Worm (Caenorhabditis elegans) whole organism, L4/young adult: Measurements from ENCODE around the gene math-4.
"Not testable (repeated sequence)": the region's sequence is repeated elsewhere in the genome, so short reads cannot be mapped to it uniquely, and the experiment has no call there.

Experiments
- W03F9.2 ChIP-seq: fragments of 150-350 bp; optimal IDR thresholded peaks from 2 replicates; lab custom pipeline; 2014; ENCODE audit warnings: missing biosample characterization, missing genetic modification characterization
- dao-5 ChIP-seq: sonication (generic microtip); optimal IDR thresholded peaks from 2 replicates; lab custom pipeline; 2016; ENCODE audit warnings: missing genotype, missing genetic modification characterization, moderate library complexity, missing compliant biosample characterization
- him-1 ChIP-seq: sonication (generic microtip); optimal IDR thresholded peaks from 2 replicates; lab custom pipeline; 2016; ENCODE audit warnings: missing genotype, missing genetic modification reagents, missing genetic modification characterization, missing compliant biosample characterization

Gene math-4

DNA sequence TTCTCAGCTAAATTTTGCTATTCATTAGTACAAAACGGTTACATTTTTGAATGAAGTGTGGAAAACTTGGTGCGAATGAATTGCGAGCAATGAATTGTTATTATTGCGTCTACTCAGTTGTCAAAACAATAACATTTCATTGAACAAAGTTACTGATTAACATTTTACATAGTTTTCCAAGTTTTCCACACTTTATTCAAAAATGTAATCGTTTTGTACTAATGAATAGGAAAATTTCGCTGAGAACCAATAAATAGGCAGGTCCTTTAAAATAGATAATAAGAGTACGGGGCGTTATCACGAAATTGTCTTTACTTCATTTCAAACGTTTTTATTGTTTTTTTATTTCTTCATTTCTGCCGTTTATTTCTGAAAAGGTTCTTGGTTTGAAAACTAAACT is at the start of gene math-4:
TSS of gene math-4 (minus strand) at position 101 of the 400 bp plus-strand sequence.
- no peak for TF ChIP-seq W03F9.2
- TF ChIP-seq him-1 (tag; lab: Kevin White, UChicago): no peak
- TF ChIP-seq dao-5 (tag; lab: Kevin White, UChicago): no peak

DNA sequence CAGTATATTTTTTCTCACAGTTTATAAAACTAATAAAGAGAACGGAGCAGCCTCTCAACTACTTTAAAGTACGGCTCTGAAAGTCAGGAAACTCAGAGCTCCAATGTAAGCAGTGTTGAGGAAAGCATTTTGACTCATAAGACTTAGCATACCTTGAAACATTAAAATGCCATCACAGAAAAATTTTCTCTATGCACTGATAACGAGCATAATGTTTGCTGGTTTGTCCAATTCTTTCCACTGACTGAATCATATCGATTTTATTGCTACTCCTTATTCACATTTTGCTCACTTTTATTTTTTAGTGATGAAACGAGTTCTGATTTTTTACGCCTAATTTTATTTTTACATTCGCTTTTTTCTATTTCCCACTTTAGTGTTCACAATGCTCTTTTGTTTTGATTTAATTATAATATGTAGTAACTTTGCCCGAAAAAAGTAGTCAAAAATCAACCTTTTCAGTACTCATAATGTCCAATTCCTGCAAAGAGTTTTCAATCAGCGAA is 49.6 kb upstream of the math-4 start, which contains the start of gene math-39:
TSS of gene math-39 (plus strand) at position 456 of the 506 bp plus-strand sequence.
- TF ChIP-seq dao-5 (tag; lab: Kevin White, UChicago) (no peak), him-1 (tag; lab: Kevin White, UChicago) (no peak), W03F9.2 (no peak)

DNA sequence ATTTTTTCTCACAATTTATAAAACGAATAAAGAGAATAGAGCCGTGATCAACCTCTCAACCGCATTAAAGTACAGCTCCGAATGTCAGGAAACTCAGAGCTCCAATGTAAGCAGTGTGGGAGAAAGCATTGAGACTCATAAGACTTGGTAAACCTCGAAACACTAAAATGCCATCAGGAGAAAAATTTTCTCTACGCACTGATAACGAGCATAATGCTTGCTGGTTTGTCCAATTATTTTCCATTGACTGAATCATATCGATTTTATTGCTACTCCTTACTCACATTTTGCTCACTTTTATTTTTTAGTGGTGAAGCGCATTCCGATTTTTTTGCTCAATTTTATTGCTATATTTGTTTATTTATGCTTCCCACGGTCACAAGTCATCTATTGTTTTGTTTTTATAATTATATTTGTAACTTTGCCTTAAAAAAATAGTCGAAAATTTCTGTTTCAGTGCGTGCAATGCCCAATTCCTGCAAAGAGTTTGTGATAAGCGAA is 47.9 kb upstream of the math-4 start, which contains the start of gene math-40:
TSS of gene math-40 (plus strand) at position 451 of the 501 bp plus-strand sequence.
- no peak for TF ChIP-seq W03F9.2
- no peak for TF ChIP-seq him-1 (tag; lab: Kevin White, UChicago)
- no peak for TF ChIP-seq dao-5 (tag; lab: Kevin White, UChicago)

DNA sequence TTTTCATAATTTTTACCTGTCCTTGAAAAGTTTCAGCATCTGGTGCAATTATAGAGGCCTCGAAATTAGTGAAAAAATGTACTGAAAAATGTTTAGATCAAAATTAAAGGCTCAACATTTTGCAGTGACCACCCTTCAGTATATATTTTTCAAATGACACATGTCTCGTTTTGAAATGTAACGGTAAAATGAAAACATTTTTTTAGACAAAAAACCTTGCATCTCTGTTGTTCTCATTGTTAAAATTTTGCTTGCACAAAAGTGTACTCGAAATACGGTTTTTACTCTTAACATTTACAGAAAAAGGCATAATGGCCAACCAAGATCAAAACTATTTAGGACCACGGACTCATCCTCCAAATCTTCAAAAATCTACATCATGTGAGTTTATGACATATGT is 42.0 kb upstream of the math-4 start, which contains the start of gene math-41:
TSS of gene math-41 (plus strand) at position 301 of the 400 bp plus-strand sequence.
- TF ChIP-seq dao-5 (tag; lab: Kevin White, UChicago); W03F9.2; him-1 (tag; lab: Kevin White, UChicago): not testable (repeated sequence)

DNA sequence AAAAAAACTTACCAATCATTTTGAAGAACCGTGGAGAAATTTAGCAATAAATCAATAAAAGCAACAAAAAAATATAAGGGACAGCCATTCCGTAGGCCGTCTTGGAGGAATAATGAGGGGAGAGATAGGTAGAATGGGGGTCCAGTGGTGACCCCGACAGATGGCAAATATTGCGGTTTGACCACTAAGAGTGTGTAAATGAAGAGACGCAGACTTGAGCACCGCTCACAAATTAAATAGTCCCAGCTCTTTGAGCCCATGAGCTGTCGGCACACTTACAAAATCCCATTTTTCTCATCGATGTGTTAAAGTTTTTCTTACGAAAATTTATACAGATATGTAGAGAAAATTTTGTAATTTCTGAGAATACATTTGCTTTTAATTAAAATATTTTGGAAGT is 38.4 kb upstream of the math-4 start, which contains the start of gene fbxa-3:
TSS of gene fbxa-3 (minus strand) at position 101 of the 400 bp plus-strand sequence.
- TF ChIP-seq dao-5 (tag; lab: Kevin White, UChicago) (no peak), W03F9.2 (no peak), him-1 (tag; lab: Kevin White, UChicago) (no peak)

DNA sequence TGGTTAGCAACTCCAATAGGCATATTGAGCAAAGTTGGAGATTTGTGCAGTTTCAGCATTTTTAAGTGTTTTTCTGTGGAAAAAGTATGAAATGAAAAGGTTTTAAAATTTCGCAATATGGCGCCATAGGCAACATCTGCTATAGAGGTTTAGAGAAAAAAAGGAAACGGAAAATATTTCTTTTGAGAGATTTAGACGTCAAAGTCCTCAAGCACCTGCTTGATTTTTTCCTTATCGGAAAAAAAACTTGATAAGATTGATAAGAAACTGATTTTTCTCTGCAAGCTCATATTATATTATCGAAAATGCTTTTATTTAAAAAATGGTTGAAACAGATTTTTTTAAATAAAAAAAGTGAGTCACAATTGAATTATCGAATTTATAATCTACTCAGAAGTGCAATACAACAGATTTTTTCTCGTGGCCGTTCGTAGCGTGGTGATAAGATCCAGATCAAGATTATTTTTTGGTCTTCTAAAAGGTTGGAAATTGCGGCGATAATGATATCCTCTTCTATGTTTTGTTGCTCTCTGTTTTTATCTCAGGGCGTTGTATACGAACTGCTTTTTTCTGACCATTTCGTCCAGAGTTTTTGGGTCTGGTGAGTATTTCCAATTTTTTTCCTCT is 37.7 kb upstream of the math-4 start, which contains the start of gene fbxc-19:
TSS of gene fbxc-19 (plus strand) at position 536 of the 627 bp plus-strand sequence.
- TF ChIP-seq dao-5 (tag; lab: Kevin White, UChicago) (no peak), W03F9.2 (peak; percentile 44)

DNA sequence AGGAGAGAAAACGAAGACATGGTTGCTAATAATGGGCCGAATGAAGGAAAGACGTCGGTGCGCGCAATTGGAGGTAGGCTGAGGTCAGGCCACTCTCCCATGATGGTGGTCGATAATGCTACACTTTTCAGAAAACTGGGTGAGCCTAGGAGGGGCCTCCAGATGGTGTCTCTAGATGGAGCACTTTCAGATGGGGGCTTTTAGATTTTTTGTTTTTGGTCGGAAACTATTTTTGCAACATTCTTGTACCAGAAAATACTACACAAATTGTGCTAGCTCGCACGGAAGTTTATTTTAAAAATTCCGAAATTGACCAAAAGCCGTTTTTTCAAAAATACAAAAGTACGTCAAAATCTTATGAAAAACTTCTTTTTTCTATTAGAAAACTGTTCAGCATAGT is 35.9 kb upstream of the math-4 start, which contains the start of gene fbxb-10:
TSS of gene fbxb-10 (minus strand) at position 101 of the 400 bp plus-strand sequence.
- no peak for TF ChIP-seq W03F9.2
- no peak for TF ChIP-seq dao-5 (tag; lab: Kevin White, UChicago)
- no peak for TF ChIP-seq him-1 (tag; lab: Kevin White, UChicago)

DNA sequence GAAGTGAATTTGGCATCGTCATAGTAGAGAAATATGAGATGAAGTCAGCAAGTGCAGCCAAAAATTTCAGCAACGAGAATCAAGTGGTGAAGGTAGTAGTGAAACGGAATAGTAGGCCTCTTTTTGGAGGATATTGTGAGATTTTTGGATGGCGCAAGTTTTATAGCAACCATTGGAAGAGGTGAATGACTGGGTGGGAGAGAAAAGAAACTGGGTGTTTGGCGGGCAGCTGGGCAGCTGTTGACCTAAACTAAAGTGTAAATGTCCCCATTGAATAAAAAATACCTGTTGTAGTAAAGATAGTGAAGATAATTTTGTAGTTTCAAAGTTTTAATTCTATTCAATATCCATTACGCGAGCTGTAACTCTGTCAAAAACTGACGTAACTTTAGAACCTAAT is 33.7 kb upstream of the math-4 start:
- TF ChIP-seq him-1 (tag; lab: Kevin White, UChicago): no peak
- no peak for TF ChIP-seq dao-5 (tag; lab: Kevin White, UChicago)
- no peak for TF ChIP-seq W03F9.2

DNA sequence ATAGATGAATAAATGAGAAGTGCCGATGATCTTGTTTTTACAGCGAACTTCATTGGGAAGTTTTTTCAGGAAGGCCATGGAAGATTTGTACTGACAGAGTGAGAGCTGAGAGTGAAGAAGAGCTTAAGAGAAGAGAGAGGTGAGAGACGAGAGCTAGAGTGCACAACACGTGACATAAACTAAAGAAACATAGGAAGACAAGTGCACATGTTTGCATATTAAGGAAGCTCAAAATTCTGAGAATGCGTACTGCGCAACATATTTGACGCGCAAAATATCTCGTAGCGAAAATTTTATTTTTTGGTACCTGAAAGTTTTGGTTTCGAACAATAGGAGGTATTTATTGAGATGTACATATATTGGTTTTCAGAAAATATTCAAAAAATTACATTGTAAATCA is 25.8 kb upstream of the math-4 start, which contains the start of gene C08F1.8:
TSS of gene C08F1.8 (minus strand) at position 101 of the 400 bp plus-strand sequence.
- no peak for TF ChIP-seq W03F9.2
- no peak for TF ChIP-seq dao-5 (tag; lab: Kevin White, UChicago)
- no peak for TF ChIP-seq him-1 (tag; lab: Kevin White, UChicago)

DNA sequence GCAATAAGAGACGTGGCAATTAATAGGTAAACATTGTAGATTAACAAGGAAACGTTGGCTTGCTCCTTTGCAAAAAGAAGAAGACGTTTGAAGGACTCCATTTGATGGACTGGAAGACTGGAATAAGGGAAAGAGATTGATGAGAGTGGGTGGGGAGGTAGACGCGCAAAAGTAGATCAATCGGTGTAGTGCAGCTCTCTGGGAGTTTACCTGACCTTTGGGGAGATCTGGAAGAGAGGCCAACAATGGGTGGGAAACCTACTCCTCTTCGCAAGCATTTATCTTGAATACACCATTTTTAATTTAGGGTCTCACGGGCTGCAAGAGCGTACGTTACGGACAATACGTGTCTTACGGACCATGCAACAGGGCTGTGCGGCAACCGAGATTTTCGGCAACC is 24.0 kb upstream of the math-4 start, which contains the start of gene C08F1.12:
TSS of gene C08F1.12 (minus strand) at position 101 of the 400 bp plus-strand sequence.
- TF ChIP-seq him-1 (tag; lab: Kevin White, UChicago) (no peak), dao-5 (tag; lab: Kevin White, UChicago) (no peak), W03F9.2 (no peak)

DNA sequence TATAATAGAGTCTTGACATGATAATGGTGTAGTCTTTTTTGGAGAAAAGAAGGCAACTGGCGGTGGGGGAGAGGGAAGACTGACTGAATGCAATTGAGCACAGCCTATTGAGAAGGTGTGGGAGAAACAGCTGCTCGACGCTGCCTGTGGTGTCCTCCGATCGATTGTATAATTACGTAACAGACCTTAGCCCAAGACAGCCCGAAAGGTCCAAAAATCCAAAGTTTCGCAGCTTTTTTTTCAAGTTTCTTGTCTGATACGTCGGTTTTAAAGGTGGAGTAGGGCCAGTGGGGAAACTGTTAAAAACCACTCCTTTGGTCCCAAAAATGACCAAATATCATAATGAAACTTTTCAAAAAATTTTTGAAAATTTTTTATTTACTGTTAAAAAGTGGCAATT is 5.7 kb upstream of the math-4 start, which contains the start of the genes C08F1.6 and fbxb-13:
TSS of gene C08F1.6 (minus strand) at position 101 of the 400 bp plus-strand sequence.
TSS of gene fbxb-13 (plus strand) at position 191 of the 400 bp plus-strand sequence.
- no peak for TF ChIP-seq W03F9.2
- TF ChIP-seq him-1 (tag; lab: Kevin White, UChicago): no peak
- no peak for TF ChIP-seq dao-5 (tag; lab: Kevin White, UChicago)

DNA sequence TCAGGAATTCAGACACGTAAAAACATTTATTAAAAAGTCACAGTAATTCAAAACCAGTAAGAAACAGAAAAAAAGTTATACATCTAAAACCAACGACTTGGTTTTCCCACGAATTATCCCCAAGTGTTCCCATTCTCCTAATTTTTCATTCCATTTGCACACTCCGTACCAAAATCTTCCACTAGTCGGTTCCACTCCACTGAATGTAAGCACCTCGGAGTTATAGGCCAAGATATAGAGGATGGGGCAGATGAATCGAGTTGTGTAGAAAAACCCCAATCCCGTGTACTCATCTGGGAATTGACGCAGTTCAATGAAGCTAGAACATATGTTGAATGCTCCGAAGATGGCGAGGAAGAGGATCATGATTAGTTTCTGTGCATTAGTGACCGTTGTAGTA is 4.8 kb upstream of the math-4 start:
- TF ChIP-seq him-1 (tag; lab: Kevin White, UChicago) (no peak), W03F9.2 (no peak), dao-5 (tag; lab: Kevin White, UChicago) (no peak)

DNA sequence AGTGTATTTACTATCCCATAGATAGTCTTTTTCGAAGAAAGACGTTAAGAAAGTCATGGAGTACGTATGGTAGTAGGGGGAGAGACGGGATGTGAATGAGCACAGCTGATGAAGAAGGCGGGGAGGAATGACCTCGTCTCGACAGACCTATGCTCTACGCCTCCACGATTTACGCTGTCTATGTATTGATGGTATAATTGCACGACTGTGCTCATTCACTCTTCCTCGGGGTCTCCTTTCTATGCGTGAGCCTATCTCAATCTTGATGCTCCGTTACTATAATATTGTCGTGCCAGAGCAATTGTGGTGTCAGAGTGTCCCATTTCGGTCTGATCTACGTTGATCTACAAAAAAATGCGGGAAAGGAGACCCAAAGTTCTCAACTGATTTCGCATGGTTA is 3.8 kb upstream of the math-4 start, which contains the start of gene C08F1.10:
TSS of gene C08F1.10 (minus strand) at position 101 of the 400 bp plus-strand sequence.
- no peak for TF ChIP-seq W03F9.2
- no peak for TF ChIP-seq him-1 (tag; lab: Kevin White, UChicago)
- no peak for TF ChIP-seq dao-5 (tag; lab: Kevin White, UChicago)

DNA sequence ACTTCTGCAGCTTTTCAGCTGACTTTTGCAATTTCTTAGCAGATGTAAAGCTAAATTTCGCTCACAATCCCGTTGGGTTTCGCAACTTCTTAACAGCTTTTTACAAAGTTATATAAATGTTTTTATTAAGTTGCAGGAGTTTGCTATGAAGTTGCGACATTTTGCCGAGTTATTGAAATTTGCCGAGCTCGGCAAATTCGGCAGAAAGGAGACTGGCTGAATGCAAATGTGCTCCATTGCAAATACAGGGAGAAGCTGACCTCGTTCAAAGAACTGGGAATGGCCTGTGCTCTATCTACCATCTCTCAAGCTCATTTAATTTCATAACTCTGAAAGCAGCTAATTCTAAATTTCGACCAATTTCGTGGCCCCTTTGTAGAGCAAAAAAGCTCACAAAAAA is 2.4 kb upstream of the math-4 start, which contains the start of gene C08F1.11:
TSS of gene C08F1.11 (minus strand) at position 101 of the 400 bp plus-strand sequence.
- TF ChIP-seq him-1 (tag; lab: Kevin White, UChicago) (no peak), W03F9.2 (no peak), dao-5 (tag; lab: Kevin White, UChicago) (no peak)
